Worm (Caenorhabditis elegans): ENCODE data around the gene C17B7.8.
"Not testable (repeated sequence)": the region's sequence is repeated elsewhere in the genome, so short reads cannot be mapped to it uniquely, and the experiment has no call there.

The C17B7.8 gene

ce11 chrV:3324178-3324577 is at the start of gene C17B7.8:
Gene C17B7.8, minus strand, starts transcription at chrV:3324278.
- TF ChIP-seq cnd-1 (tag; optimal IDR thresholded peaks at IDR 0.05) (no peak), ceh-43 (GFP tag; optimal IDR thresholded peaks at IDR 0.05) (no peak), M03D4.4 (tag; optimal IDR thresholded peaks at IDR 0.05) (no peak), snpc-4 (tag; optimal IDR thresholded peaks at IDR 0.05) (no peak), drap-1 (GFP tag; optimal IDR thresholded peaks at IDR 0.05) (no peak), pha-4 (tag; optimal IDR thresholded peaks at IDR 0.05) (no peak), ceh-39 (tag; optimal IDR thresholded peaks at IDR 0.05) (no peak), sem-2 (GFP tag; optimal IDR thresholded peaks at IDR 0.05) (no peak), unc-120 (tag; optimal IDR thresholded peaks at IDR 0.05; ENCODE audit: poor library complexity, severe bottlenecking) (no peak), ztf-11 (tag; optimal IDR thresholded peaks at IDR 0.05) (no peak), sptf-1 (tag; optimal IDR thresholded peaks at IDR 0.05) (no peak), mls-2 (tag; optimal IDR thresholded peaks at IDR 0.05) (no peak), hlh-1 (tag; optimal IDR thresholded peaks at IDR 0.05) (no peak)

- TF ChIP-seq ztf-11 (tag; optimal IDR thresholded peaks at IDR 0.05) (no peak), lin-32 (GFP tag; optimal IDR thresholded peaks at IDR 0.05) (no peak), nhr-28 (tag; optimal IDR thresholded peaks at IDR 0.05) (no peak), cnd-1 (tag; optimal IDR thresholded peaks at IDR 0.05) (no peak), tbx-8 (GFP tag; optimal IDR thresholded peaks at IDR 0.05) (no peak), nhr-237 (tag; optimal IDR thresholded peaks at IDR 0.05) (no peak), ham-2 (GFP tag; optimal IDR thresholded peaks at IDR 0.05) (no peak)
Measured at ce11 chrV:3372673-3373072, 48.6 kb upstream of the C17B7.8 start, which contains the start of gene srx-121. Gene srx-121, minus strand, starts transcription at chrV:3372773.

- TF ChIP-seq elt-3, mls-2, M03D4.4 (tag; optimal IDR thresholded peaks at IDR 0.05): not testable (repeated sequence)
Measured at ce11 chrV:3367773-3368172, 43.7 kb upstream of the C17B7.8 start, which contains the start of gene C04E12.2. Gene C04E12.2, plus strand, starts transcription at chrV:3368073.

- TF ChIP-seq nhr-12 (tag; optimal IDR thresholded peaks at IDR 0.05), result no peak
Measured at ce11 chrV:3362475-3362874, 38.4 kb upstream of the C17B7.8 start, which contains the start of gene C04E12.4. Gene C04E12.4, plus strand, starts transcription at chrV:3362775.

- TF ChIP-seq snpc-4 (tag; optimal IDR thresholded peaks at IDR 0.05), result no peak
- no peak for TF ChIP-seq unc-39 (tag; optimal IDR thresholded peaks at IDR 0.05)
- TF ChIP-seq bed-3 (GFP tag; optimal IDR thresholded peaks at IDR 0.05), result no peak
- TF ChIP-seq ceh-39 (tag; optimal IDR thresholded peaks at IDR 0.05), result no peak
- no peak for TF ChIP-seq drap-1 (GFP tag; optimal IDR thresholded peaks at IDR 0.05)
- no peak for TF ChIP-seq unc-120 (tag; optimal IDR thresholded peaks at IDR 0.05; ENCODE audit: poor library complexity, severe bottlenecking)
- no peak for TF ChIP-seq zip-8 (tag; optimal IDR thresholded peaks at IDR 0.05)
- no peak for TF ChIP-seq sem-2 (GFP tag; optimal IDR thresholded peaks at IDR 0.05)
- TF ChIP-seq nhr-28 (tag; optimal IDR thresholded peaks at IDR 0.05), result no peak
- no peak for TF ChIP-seq blmp-1 (tag; optimal IDR thresholded peaks at IDR 0.05)
Measured at ce11 chrV:3361633-3362032, 37.6 kb upstream of the C17B7.8 start.

ce11 chrV:3358267-3358666 is 34.2 kb upstream of the C17B7.8 start, which contains the start of gene C04E12.5:
Gene C04E12.5, plus strand, starts transcription at chrV:3358567.
- TF ChIP-seq flh-1 (GFP tag; optimal IDR thresholded peaks at IDR 0.05) (no peak), nhr-2 (tag; optimal IDR thresholded peaks at IDR 0.05) (no peak), hlh-1 (tag; optimal IDR thresholded peaks at IDR 0.05) (no peak), M03D4.4 (tag; optimal IDR thresholded peaks at IDR 0.05) (no peak), nhr-76 (tag; optimal IDR thresholded peaks at IDR 0.05) (no peak), pha-4 (tag; optimal IDR thresholded peaks at IDR 0.05) (no peak), elt-3 (tag; optimal IDR thresholded peaks at IDR 0.05) (no peak), unc-39 (tag; optimal IDR thresholded peaks at IDR 0.05) (no peak), sem-2 (GFP tag; optimal IDR thresholded peaks at IDR 0.05) (no peak), nhr-12 (tag; optimal IDR thresholded peaks at IDR 0.05) (no peak), bed-3 (GFP tag; optimal IDR thresholded peaks at IDR 0.05) (no peak), ceh-83 (GFP tag; optimal IDR thresholded peaks at IDR 0.05) (no peak), mep-1 (tag; optimal IDR thresholded peaks at IDR 0.05) (no peak), unc-120 (tag; optimal IDR thresholded peaks at IDR 0.05; ENCODE audit: poor library complexity, severe bottlenecking) (no peak)

All from whole organism, mixed stage, embryonic.